Fruit fly (Drosophila melanogaster): ENCODE results near the gene Saf6.

Gene Saf6

DNA sequence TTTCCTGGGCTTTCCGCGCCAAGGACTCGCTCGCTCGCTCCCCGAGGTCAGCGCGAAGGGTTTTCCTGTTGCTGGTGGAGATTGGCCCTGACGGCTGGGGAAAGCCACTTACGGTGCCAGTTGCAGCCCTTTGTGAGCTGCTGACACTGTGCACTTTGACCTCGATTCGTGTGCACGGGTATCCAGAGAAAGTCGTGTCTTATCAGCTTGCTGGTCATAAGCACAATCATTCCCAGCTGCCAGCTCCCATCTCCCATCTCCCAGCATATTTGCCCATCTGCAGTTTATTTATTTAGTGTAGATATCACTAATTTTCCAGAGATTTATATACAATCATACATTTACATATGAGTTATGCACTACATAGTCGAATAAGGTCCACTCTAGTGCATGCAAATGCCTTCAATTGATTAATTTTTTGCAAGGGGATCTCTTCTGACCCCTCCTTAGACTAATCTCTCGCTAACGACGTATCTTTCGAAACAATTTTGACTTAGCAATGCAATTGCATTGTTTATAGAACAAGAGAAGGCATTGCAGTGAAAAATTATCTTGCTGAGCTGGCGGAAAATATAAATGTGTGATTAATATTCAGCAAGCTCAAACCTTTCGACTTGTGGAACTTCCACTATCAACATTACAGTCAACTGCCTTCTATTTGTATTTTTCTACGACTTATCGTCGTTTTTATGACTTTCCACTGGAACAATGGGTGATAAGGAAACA, 6.4 kb upstream of the Saf6 start:
- TF ChIP-seq fru (GFP tag; optimal IDR thresholded peaks at IDR 0.05), result peak; percentile 13
- no peak for TF ChIP-seq Jra (GFP tag; optimal IDR thresholded peaks at IDR 0.05)

DNA sequence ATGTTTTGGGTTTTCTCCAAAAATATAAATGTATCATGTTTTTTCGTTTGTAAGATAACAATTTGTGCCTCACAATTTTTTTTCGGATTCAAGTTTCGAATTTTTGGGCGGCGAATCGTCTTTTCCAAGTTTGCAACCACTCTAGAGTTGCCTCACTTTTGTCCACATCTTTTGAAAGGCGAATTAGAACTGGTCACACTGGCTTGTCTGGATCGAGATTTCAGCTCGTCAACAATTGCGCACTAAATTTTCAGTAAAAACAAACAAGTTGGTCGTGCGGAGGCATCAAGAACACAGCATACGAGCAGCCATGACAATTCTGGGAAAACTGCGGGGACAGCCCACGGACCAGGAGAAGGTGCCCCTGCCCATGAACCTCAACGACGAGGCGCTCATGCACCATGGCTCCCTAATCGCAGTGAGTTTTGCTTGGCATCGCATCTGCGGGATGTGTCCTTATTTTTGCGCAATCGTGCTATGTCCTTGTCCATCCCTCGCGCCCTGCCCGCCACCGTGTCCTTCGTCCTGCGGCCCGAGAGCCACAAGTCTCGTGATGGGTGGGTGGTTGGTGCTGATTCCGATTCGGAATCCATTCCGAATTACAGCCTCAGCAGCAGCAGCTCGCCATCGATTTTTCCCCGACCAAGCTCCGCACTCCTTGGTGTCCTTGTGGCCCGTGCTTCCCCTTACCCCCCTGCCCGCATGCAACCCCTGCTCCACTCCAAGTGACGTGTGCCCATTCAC, 5.7 kb upstream of the Saf6 start, which contains the start of gene CG3662:
CG3662 (plus strand) TSS at position 48 of the 744 bp plus-strand sequence.
- TF ChIP-seq usp (GFP tag; optimal IDR thresholded peaks at IDR 0.05) (no peak), sv (GFP tag; optimal IDR thresholded peaks at IDR 0.05) (no peak), HLH106 (tag; optimal IDR thresholded peaks at IDR 0.05) (no peak), tai (GFP tag; optimal IDR thresholded peaks at IDR 0.05) (no peak), Rel (GFP tag; optimal IDR thresholded peaks at IDR 0.05) (no peak), Rel (tag; optimal IDR thresholded peaks at IDR 0.05) (peak; percentile 71), rgr (GFP tag; optimal IDR thresholded peaks at IDR 0.05) (peak; percentile 22), Jra (GFP tag; optimal IDR thresholded peaks at IDR 0.05) (no peak), Mio (GFP tag; optimal IDR thresholded peaks at IDR 0.05) (no peak), woc (GFP tag; optimal IDR thresholded peaks at IDR 0.05) (no peak), CrebA (GFP tag; optimal IDR thresholded peaks at IDR 0.05; ENCODE audit: borderline replicate concordance) (no peak), Sp1 (GFP tag; optimal IDR thresholded peaks at IDR 0.05) (no peak), Hr83 (GFP tag; optimal IDR thresholded peaks at IDR 0.05; ENCODE audit: poor library complexity, severe bottlenecking) (no peak), dmrt93B (GFP tag; optimal IDR thresholded peaks at IDR 0.05) (no peak), lola (GFP tag; optimal IDR thresholded peaks at IDR 0.05) (no peak), OdsH (GFP tag; optimal IDR thresholded peaks at IDR 0.05) (no peak), brk (GFP tag; optimal IDR thresholded peaks at IDR 0.05) (no peak)

DNA sequence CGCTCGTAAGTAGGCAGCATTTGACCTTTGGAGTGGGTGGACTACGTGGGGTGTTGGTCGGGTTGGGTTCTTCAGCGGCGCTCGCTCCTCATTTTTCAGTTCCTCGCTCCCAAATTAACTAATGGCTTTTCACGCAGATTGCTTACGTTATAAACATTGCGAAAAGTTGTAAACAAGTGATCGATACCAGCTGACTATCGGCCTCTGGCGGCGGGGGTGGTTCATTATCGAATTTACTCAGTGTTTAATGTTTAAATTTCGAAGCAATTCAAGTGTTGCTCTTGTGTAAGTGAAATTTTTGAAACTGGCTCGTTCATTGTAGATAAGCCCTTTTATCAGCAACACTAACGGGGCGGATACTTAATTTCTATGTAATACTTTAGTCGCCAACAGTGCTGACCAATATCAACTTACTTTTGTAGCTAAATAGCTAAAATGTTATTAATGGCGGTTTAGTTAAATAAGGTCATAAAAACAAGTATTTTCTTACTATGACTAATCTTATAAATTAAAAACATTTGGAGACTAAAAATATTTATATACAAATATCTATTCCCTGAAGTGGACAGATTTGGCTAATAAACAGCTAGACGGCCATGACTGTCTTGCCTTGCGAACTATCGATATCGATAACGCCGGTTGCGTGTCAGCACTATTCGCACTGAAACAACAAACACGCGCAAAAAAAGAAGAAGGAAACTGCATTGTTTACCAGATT, 3.7 kb upstream of the Saf6 start, which contains the start of the genes PGAP2 and Clp:
PGAP2 (minus strand) TSS at position 194 of the 718 bp plus-strand sequence.
Clp (plus strand) TSS at position 650 of the 718 bp plus-strand sequence.
- TF ChIP-seq Sp1 (GFP tag; optimal IDR thresholded peaks at IDR 0.05) (peak; percentile 74), ey (GFP tag; optimal IDR thresholded peaks at IDR 0.05) (peak; percentile 63), brk (GFP tag; optimal IDR thresholded peaks at IDR 0.05) (no peak), Myc (optimal IDR thresholded peaks at IDR 0.05) (peak; percentile 97), sage (GFP tag; optimal IDR thresholded peaks at IDR 0.05) (no peak), tai (GFP tag; optimal IDR thresholded peaks at IDR 0.05) (no peak), CG9705 (GFP tag; optimal IDR thresholded peaks at IDR 0.05) (peak; percentile 65), N (GFP tag; optimal IDR thresholded peaks at IDR 0.05) (no peak), h (GFP tag; optimal IDR thresholded peaks at IDR 0.05) (no peak), OdsH (GFP tag; optimal IDR thresholded peaks at IDR 0.05) (peak; percentile 68), rgr (GFP tag; optimal IDR thresholded peaks at IDR 0.05) (peak; percentile 69), dmrt93B (GFP tag; optimal IDR thresholded peaks at IDR 0.05) (no peak), psq (GFP tag; optimal IDR thresholded peaks at IDR 0.05) (peak; percentile 57), foxo (GFP tag; optimal IDR thresholded peaks at IDR 0.05) (peak in 1 of 2 experiments; percentile 81), HLH106 (tag; optimal IDR thresholded peaks at IDR 0.05) (peak; percentile 84), CG32264 (GFP tag; optimal IDR thresholded peaks at IDR 0.05) (no peak), dsf (GFP tag; optimal IDR thresholded peaks at IDR 0.05; ENCODE audit: borderline replicate concordance) (no peak), sv (GFP tag; optimal IDR thresholded peaks at IDR 0.05) (peak; percentile 32)

- TF ChIP-seq Mio (GFP tag; optimal IDR thresholded peaks at IDR 0.05), result no peak
- TF ChIP-seq Hnf4 (GFP tag; optimal IDR thresholded peaks at IDR 0.05), result no peak
- no peak for TF ChIP-seq fru (GFP tag; optimal IDR thresholded peaks at IDR 0.05)
- TF ChIP-seq psq (GFP tag; optimal IDR thresholded peaks at IDR 0.05), result no peak
- no peak for TF ChIP-seq usp (GFP tag; optimal IDR thresholded peaks at IDR 0.05)
- TF ChIP-seq Dfd (GFP tag; optimal IDR thresholded peaks at IDR 0.05), result no peak
- no peak for TF ChIP-seq dsf (GFP tag; optimal IDR thresholded peaks at IDR 0.05; ENCODE audit: borderline replicate concordance)
- TF ChIP-seq pan (optimal IDR thresholded peaks at IDR 0.05), result no peak
- TF ChIP-seq HLH106 (tag; optimal IDR thresholded peaks at IDR 0.05), result no peak
- no peak for TF ChIP-seq GATAd (GFP tag; optimal IDR thresholded peaks at IDR 0.05)
- TF ChIP-seq brk (GFP tag; optimal IDR thresholded peaks at IDR 0.05), result no peak
- no peak for TF ChIP-seq ey (GFP tag; optimal IDR thresholded peaks at IDR 0.05)
- TF ChIP-seq Abd-B (GFP tag; optimal IDR thresholded peaks at IDR 0.05), result no peak
- no peak for TF ChIP-seq woc (GFP tag; optimal IDR thresholded peaks at IDR 0.05)
- TF ChIP-seq Sp1 (GFP tag; optimal IDR thresholded peaks at IDR 0.05), result no peak
- no peak for TF ChIP-seq Jra (GFP tag; optimal IDR thresholded peaks at IDR 0.05)
- TF ChIP-seq CrebA (GFP tag; optimal IDR thresholded peaks at IDR 0.05; ENCODE audit: borderline replicate concordance), result no peak
- no peak for TF ChIP-seq OdsH (GFP tag; optimal IDR thresholded peaks at IDR 0.05)
Measured at dm6 chr2L:817850-818249, 2.1 kb upstream of the Saf6 start, which contains the start of gene CG15880. TSS of gene CG15880 (minus strand) at chr2L:817950.
